Comparison of ENCODE assay signal across 1 fruit fly cellular context in genomic region chrX:3548568-3548967, dm6.
TF ChIP-seq lines count a peak whose summit lies in the region.

No protein-coding gene starts in this region.

TF ChIP-seq in whole organism, embryonic, 481 proteins besides CTCF, POLR2A, EP300 and RAD21 (continued from another document):
- TF ChIP-seq ap (GFP tag; IDR thresholded peaks at IDR 0.05; lab: Robert Waterston, UW), result peak; percentile 12; the same call in 1 of the 2 replicates
- TF ChIP-seq unc-4 (GFP tag; IDR thresholded peaks at IDR 0.05; lab: Robert Waterston, UW; ENCODE audit: partially characterized antibody), result no peak
- no peak for TF ChIP-seq Side (GFP tag; optimal IDR thresholded peaks at IDR 0.05; lab: Kevin White, UChicago)
- peak; percentile 45 for TF ChIP-seq dmrt99B (tag; optimal IDR thresholded peaks at IDR 0.05; lab: Kevin White, UChicago)
- peak; percentile 51 for TF ChIP-seq Hmr (GFP tag; optimal IDR thresholded peaks at IDR 0.05; lab: Kevin White, UChicago)
- peak; percentile 9 for TF ChIP-seq mam (GFP tag; optimal IDR thresholded peaks at IDR 0.05; lab: Kevin White, UChicago)
- no peak for TF ChIP-seq run (tag; optimal IDR thresholded peaks at IDR 0.05; lab: Kevin White, UChicago)
- peak; percentile 27 for TF ChIP-seq Meics (GFP tag; optimal IDR thresholded peaks at IDR 0.05; lab: Kevin White, UChicago)
- no peak for TF ChIP-seq CG7987 (GFP tag; optimal IDR thresholded peaks at IDR 0.05; lab: Kevin White, UChicago)
- TF ChIP-seq slbo (GFP tag; IDR thresholded peaks at IDR 0.05; lab: Robert Waterston, UW), result peak; percentile 35
- TF ChIP-seq CG7839 (tag; optimal IDR thresholded peaks at IDR 0.05; lab: Kevin White, UChicago), result peak; percentile 35
- TF ChIP-seq hbn (GFP tag; IDR thresholded peaks at IDR 0.05; lab: Robert Waterston, UW; ENCODE audit: partially characterized antibody), result no peak
- TF ChIP-seq phol (tag; optimal IDR thresholded peaks at IDR 0.05; lab: Kevin White, UChicago), result peak; percentile 3
- peak; percentile 31; the same call in 1 of the 2 replicates for TF ChIP-seq Rfx (GFP tag; IDR thresholded peaks at IDR 0.05; lab: Robert Waterston, UW)
- peak; percentile 28 for TF ChIP-seq bcd (GFP tag; optimal IDR thresholded peaks at IDR 0.05; lab: Kevin White, UChicago)
- peak; percentile 26; the same call in 1 of the 2 replicates for TF ChIP-seq CG10366 (GFP tag; IDR thresholded peaks at IDR 0.05; lab: Robert Waterston, UW)
- TF ChIP-seq Xbp1 (GFP tag; optimal IDR thresholded peaks at IDR 0.05; lab: Kevin White, UChicago), result peak; percentile 20
- peak; percentile 27 for TF ChIP-seq CG12769 (tag; optimal IDR thresholded peaks at IDR 0.05; lab: Kevin White, UChicago)
- TF ChIP-seq MBD-R2 (GFP tag; IDR thresholded peaks at IDR 0.05; lab: Robert Waterston, UW), result peak; percentile 11; the same call in 1 of the 2 replicates
- peak in 1 of 2 experiments; percentile 15 for TF ChIP-seq eve (GFP tag; optimal IDR thresholded peaks at IDR 0.05; lab: Kevin White, UChicago)
- TF ChIP-seq Aef1 (GFP tag; IDR thresholded peaks at IDR 0.05; lab: Robert Waterston, UW), result peak; percentile 38; the same call in 2 of the 3 replicates
- TF ChIP-seq CG11504 (tag; optimal IDR thresholded peaks at IDR 0.05; lab: Kevin White, UChicago), result peak; percentile 53
- peak; percentile 10 for TF ChIP-seq Fer1 (GFP tag; optimal IDR thresholded peaks at IDR 0.05; lab: Kevin White, UChicago)
- peak; percentile 21 for TF ChIP-seq CG17359 (tag; optimal IDR thresholded peaks at IDR 0.05; lab: Kevin White, UChicago)
- TF ChIP-seq fu2 (GFP tag; optimal IDR thresholded peaks at IDR 0.05; lab: Kevin White, UChicago), result no peak
- no peak for TF ChIP-seq CG10979 (tag; optimal IDR thresholded peaks at IDR 0.05; lab: Kevin White, UChicago)
- TF ChIP-seq ATbp (GFP tag; optimal IDR thresholded peaks at IDR 0.05; lab: Kevin White, UChicago), result peak; percentile 0
- peak; percentile 63 for TF ChIP-seq Med (GFP tag; lab: Kevin White, UChicago)
- peak; percentile 7 for TF ChIP-seq org-1 (GFP tag; optimal IDR thresholded peaks at IDR 0.05; lab: Kevin White, UChicago)
- peak; percentile 34 for TF ChIP-seq lilli (GFP tag; optimal IDR thresholded peaks at IDR 0.05; lab: Kevin White, UChicago)
- no peak for TF ChIP-seq pan (optimal IDR thresholded peaks at IDR 0.05; lab: Kevin White, UChicago)
- peak in 1 of 2 experiments; percentile 6 for TF ChIP-seq pan (GFP tag; optimal IDR thresholded peaks at IDR 0.05 in 1 of 2, IDR thresholded peaks at IDR 0.05 in 1 of 2)
- peak; percentile 3 for TF ChIP-seq CG12391 (tag; optimal IDR thresholded peaks at IDR 0.05; lab: Kevin White, UChicago)
- TF ChIP-seq row (GFP tag; IDR thresholded peaks at IDR 0.05; lab: Robert Waterston, UW), result peak; percentile 59; the same call in 2 of the 3 replicates
- TF ChIP-seq ci (GFP tag; IDR thresholded peaks at IDR 0.05; lab: Robert Waterston, UW), result 0 out of 3 replicates have a peak, but pooled peaks have one; percentile 34
- TF ChIP-seq CG7556 (GFP tag; optimal IDR thresholded peaks at IDR 0.05; lab: Kevin White, UChicago), result peak; percentile 42
- TF ChIP-seq Sry-δ (GFP tag; optimal IDR thresholded peaks at IDR 0.05; lab: Kevin White, UChicago), result peak; percentile 0
- TF ChIP-seq so (GFP tag; IDR thresholded peaks at IDR 0.05; lab: Robert Waterston, UW), result no peak
- peak; percentile 30; the same call in 1 of the 2 replicates for TF ChIP-seq HLH3B (GFP tag; IDR thresholded peaks at IDR 0.05; lab: Robert Waterston, UW)
- peak; percentile 23 for TF ChIP-seq CG3281 (GFP tag; optimal IDR thresholded peaks at IDR 0.05; lab: Kevin White, UChicago)
- peak; percentile 20 for TF ChIP-seq CG13424 (tag; optimal IDR thresholded peaks at IDR 0.05; lab: Kevin White, UChicago)
- no peak for TF ChIP-seq Scr (GFP tag; IDR thresholded peaks at IDR 0.05; lab: Robert Waterston, UW; ENCODE audit: partially characterized antibody)
- TF ChIP-seq chn (GFP tag; optimal IDR thresholded peaks at IDR 0.05; lab: Kevin White, UChicago), result peak; percentile 9
- no peak for TF ChIP-seq CG34224 (GFP tag; IDR thresholded peaks at IDR 0.05; lab: Robert Waterston, UW; ENCODE audit: partially characterized antibody)
- peak; percentile 54 for TF ChIP-seq dysf (GFP tag; IDR thresholded peaks at IDR 0.05; lab: Robert Waterston, UW)
- no peak for TF ChIP-seq CG9797 (GFP tag; optimal IDR thresholded peaks at IDR 0.05; lab: Kevin White, UChicago)
- TF ChIP-seq CG3847 (GFP tag; IDR thresholded peaks at IDR 0.05; lab: Robert Waterston, UW), result peak; percentile 29; the same call in 1 of the 2 replicates
- TF ChIP-seq CG14050 (GFP tag; IDR thresholded peaks at IDR 0.05; lab: Robert Waterston, UW), result peak; percentile 24; the same call in 1 of the 3 replicates
- TF ChIP-seq Xrp1 (GFP tag; IDR thresholded peaks at IDR 0.05; lab: Robert Waterston, UW), result peak; percentile 10; the same call in 1 of the 2 replicates
- TF ChIP-seq ind (GFP tag; optimal IDR thresholded peaks at IDR 0.05; lab: Kevin White, UChicago), result peak; percentile 16
- no peak for TF ChIP-seq CG13287 (GFP tag; IDR thresholded peaks at IDR 0.05; lab: Robert Waterston, UW; ENCODE audit: partially characterized antibody)
- peak; percentile 19 for TF ChIP-seq CG30403 (GFP tag; optimal IDR thresholded peaks at IDR 0.05; lab: Kevin White, UChicago)
- TF ChIP-seq hkb (optimal IDR thresholded peaks at IDR 0.05; lab: Kevin White, UChicago), result no peak
- 0 out of 2 replicates have a peak, but pooled peaks have one; percentile 15 for TF ChIP-seq hkb (GFP tag; IDR thresholded peaks at IDR 0.05; lab: Robert Waterston, UW)
- peak; percentile 20; the same call in 1 of the 2 replicates for TF ChIP-seq Ptx1 (GFP tag; IDR thresholded peaks at IDR 0.05; lab: Robert Waterston, UW)
- TF ChIP-seq seq (GFP tag; IDR thresholded peaks at IDR 0.05; lab: Robert Waterston, UW), result peak; percentile 42
- no peak for TF ChIP-seq br (optimal IDR thresholded peaks at IDR 0.05; lab: Kevin White, UChicago)
- TF ChIP-seq tin (GFP tag; optimal IDR thresholded peaks at IDR 0.05; lab: Kevin White, UChicago), result peak; percentile 17
- peak; percentile 1 for TF ChIP-seq bab2 (GFP tag; optimal IDR thresholded peaks at IDR 0.05; lab: Kevin White, UChicago)
- peak; percentile 52 for TF ChIP-seq CG2120 (GFP tag; optimal IDR thresholded peaks at IDR 0.05; lab: Kevin White, UChicago)
- no peak for TF ChIP-seq danr (GFP tag; IDR thresholded peaks at IDR 0.05; lab: Robert Waterston, UW)
- TF ChIP-seq CG18599 (GFP tag; optimal IDR thresholded peaks at IDR 0.05; lab: Kevin White, UChicago), result peak; percentile 54
- TF ChIP-seq bsh (GFP tag; optimal IDR thresholded peaks at IDR 0.05; lab: Kevin White, UChicago), result peak in 1 of 2 experiments; percentile 3
- 0 out of 2 replicates have a peak, but pooled peaks have one; percentile 14 for TF ChIP-seq CG14441 (GFP tag; IDR thresholded peaks at IDR 0.05; lab: Robert Waterston, UW)
- TF ChIP-seq Bteb2 (GFP tag; optimal IDR thresholded peaks at IDR 0.05; lab: Kevin White, UChicago), result no peak
- TF ChIP-seq sens (GFP tag; lab: Kevin White, UChicago), result peak; percentile 31
- peak; percentile 48 for TF ChIP-seq gem (tag; optimal IDR thresholded peaks at IDR 0.05; lab: Kevin White, UChicago)
- peak; percentile 8 for TF ChIP-seq NfI (GFP tag; optimal IDR thresholded peaks at IDR 0.05; lab: Kevin White, UChicago)
